In the genomic region with DNA sequence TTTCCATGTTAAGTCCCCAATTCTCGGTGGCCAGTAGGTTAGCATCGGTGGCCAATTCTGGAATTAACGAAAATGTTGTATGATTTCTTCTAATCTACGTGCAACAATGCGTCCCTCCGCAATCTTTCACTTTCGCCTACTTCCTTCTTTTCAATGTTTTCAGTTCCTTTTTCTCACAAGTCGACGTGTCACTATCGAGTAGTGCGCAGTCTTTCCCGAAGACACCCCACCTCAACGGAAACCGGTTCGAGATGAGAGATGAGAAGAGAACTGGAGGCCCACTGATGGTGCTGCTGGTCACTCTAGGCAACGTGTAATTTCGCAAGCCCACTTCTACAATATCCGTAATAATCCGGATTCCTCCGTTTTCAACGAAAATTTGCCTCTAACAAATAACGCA, we compare ENCODE assay signal across 3 worm cellular contexts.
TF ChIP-seq lines count a peak whose summit lies in the region.

No protein-coding gene starts in this region.

TF ChIP-seq in whole organism, L1 larva, 84 proteins besides CTCF, POLR2A, EP300 and RAD21 (continued from another document):
- TF ChIP-seq elt-3 (tag; optimal IDR thresholded peaks at IDR 0.05; lab: Kevin White, UChicago) (peak in 3 of 6 experiments; percentile 26 to 72 (median 41)), blmp-1 (tag; optimal IDR thresholded peaks at IDR 0.05; lab: Kevin White, UChicago) (peak; percentile 98)

TF ChIP-seq in whole organism, L2 larva, 48 proteins besides CTCF, POLR2A, EP300 and RAD21 (continued from another document):
- TF ChIP-seq blmp-1 (tag; optimal IDR thresholded peaks at IDR 0.05; lab: Kevin White, UChicago; ENCODE audit: insufficient read depth) (peak; percentile 73), nhr-25 (tag; optimal IDR thresholded peaks at IDR 0.05; lab: Kevin White, UChicago) (peak; percentile 63), lin-11 (tag; optimal IDR thresholded peaks at IDR 0.05; lab: Kevin White, UChicago) (no peak), elt-1 (tag; optimal IDR thresholded peaks at IDR 0.05; lab: Kevin White, UChicago) (no peak), nhr-12 (tag; optimal IDR thresholded peaks at IDR 0.05; lab: Kevin White, UChicago) (no peak), lin-13 (GFP tag; optimal IDR thresholded peaks at IDR 0.05; lab: Kevin White, UChicago) (no peak), nhr-77 (tag; optimal IDR thresholded peaks at IDR 0.05; lab: Kevin White, UChicago) (no peak), zag-1 (tag; optimal IDR thresholded peaks at IDR 0.05; lab: Kevin White, UChicago) (no peak), mab-5 (tag; optimal IDR thresholded peaks at IDR 0.05; lab: Kevin White, UChicago) (no peak), gmeb-1 (tag; optimal IDR thresholded peaks at IDR 0.05; lab: Kevin White, UChicago) (no peak), lin-39 (tag; optimal IDR thresholded peaks at IDR 0.05; lab: Kevin White, UChicago) (no peak), unc-62 (GFP tag; optimal IDR thresholded peaks at IDR 0.05; lab: Kevin White, UChicago) (no peak), ceh-16 (tag; optimal IDR thresholded peaks at IDR 0.05; lab: Kevin White, UChicago) (no peak), F13H6.1 (tag; optimal IDR thresholded peaks at IDR 0.05; lab: Kevin White, UChicago) (no peak), nhr-10 (tag; optimal IDR thresholded peaks at IDR 0.05; lab: Kevin White, UChicago) (no peak), unc-55 (GFP tag; optimal IDR thresholded peaks at IDR 0.05; lab: Kevin White, UChicago) (no peak), aly-2 (tag; optimal IDR thresholded peaks at IDR 0.05; lab: Kevin White, UChicago) (no peak), dmd-4 (tag; optimal IDR thresholded peaks at IDR 0.05; lab: Kevin White, UChicago) (no peak), lsy-2 (tag; optimal IDR thresholded peaks at IDR 0.05; lab: Kevin White, UChicago) (no peak), ceh-82 (tag; optimal IDR thresholded peaks at IDR 0.05; lab: Kevin White, UChicago) (no peak), snpc-4 (tag; optimal IDR thresholded peaks at IDR 0.05; lab: Kevin White, UChicago) (no peak), alr-1 (tag; optimal IDR thresholded peaks at IDR 0.05; lab: Kevin White, UChicago) (no peak), sem-4 (tag; optimal IDR thresholded peaks at IDR 0.05; lab: Kevin White, UChicago) (no peak), ZK546.5 (tag; optimal IDR thresholded peaks at IDR 0.05; lab: Kevin White, UChicago) (no peak), nhr-11 (tag; optimal IDR thresholded peaks at IDR 0.05; lab: Kevin White, UChicago) (no peak), ztf-1 (GFP tag; conservative IDR thresholded peaks at IDR 0.05; lab: Robert Waterston, UW) (no peak), nhr-6 (tag; optimal IDR thresholded peaks at IDR 0.05; lab: Kevin White, UChicago) (no peak), egl-27 (tag; optimal IDR thresholded peaks at IDR 0.05; lab: Kevin White, UChicago) (no peak), ztf-11 (tag; optimal IDR thresholded peaks at IDR 0.05; lab: Kevin White, UChicago) (no peak), fos-1 (tag; optimal IDR thresholded peaks at IDR 0.05; lab: Kevin White, UChicago) (no peak)

TF ChIP-seq in whole organism, L3 larva, 47 proteins besides CTCF, POLR2A, EP300 and RAD21 (continued from another document):
- peak; percentile 27 for TF ChIP-seq lsy-12 (tag; optimal IDR thresholded peaks at IDR 0.05; lab: Kevin White, UChicago)
- TF ChIP-seq tbx-2 (tag; optimal IDR thresholded peaks at IDR 0.05; lab: Kevin White, UChicago): no peak
- TF ChIP-seq fkh-10 (GFP tag; optimal IDR thresholded peaks at IDR 0.05; lab: Kevin White, UChicago): no peak
- TF ChIP-seq fos-1 (tag; optimal IDR thresholded peaks at IDR 0.05; lab: Kevin White, UChicago): no peak
- TF ChIP-seq unc-62 (GFP tag; optimal IDR thresholded peaks at IDR 0.05; lab: Kevin White, UChicago): peak; percentile 39
- TF ChIP-seq nfya-1 (tag; optimal IDR thresholded peaks at IDR 0.05; lab: Kevin White, UChicago; ENCODE audit: insufficient read depth): peak; percentile 42
- TF ChIP-seq elt-2 (tag; optimal IDR thresholded peaks at IDR 0.05; lab: Kevin White, UChicago): no peak
- TF ChIP-seq nhr-43 (tag; optimal IDR thresholded peaks at IDR 0.05; lab: Kevin White, UChicago; ENCODE audit: poor library complexity, severe bottlenecking): peak; percentile 79
- no peak for TF ChIP-seq egl-5 (tag; optimal IDR thresholded peaks at IDR 0.05; lab: Kevin White, UChicago)
- no peak for TF ChIP-seq zag-1 (tag; optimal IDR thresholded peaks at IDR 0.05; lab: Kevin White, UChicago)
- TF ChIP-seq ceh-28 (tag; optimal IDR thresholded peaks at IDR 0.05; lab: Kevin White, UChicago): peak; percentile 33
- TF ChIP-seq R02D3.7 (tag; optimal IDR thresholded peaks at IDR 0.05; lab: Kevin White, UChicago): no peak
- peak in 1 of 3 experiments; percentile 54 for TF ChIP-seq elt-3 (tag; optimal IDR thresholded peaks at IDR 0.05; lab: Kevin White, UChicago)
- TF ChIP-seq nhr-237 (tag; optimal IDR thresholded peaks at IDR 0.05; lab: Kevin White, UChicago): no peak
TF ChIP-seq in whole organism, L3 larva: peak in this region for 8.
